Fruit fly (Drosophila melanogaster) whole organism, pupa: ENCODE measurements around the gene CG5078.

Experiments used
- CG17806 ChIP-seq: fragments of 200-800 bp; sonication (Bioruptor generic); optimal IDR thresholded peaks from 2 replicates; lab custom pipeline; 2018; ENCODE audit warnings: missing biosample characterization, mild to moderate bottlenecking, missing genetic modification characterization, moderate library complexity
- CG4496 ChIP-seq: fragments of 200-800 bp; sonication (Bioruptor generic); IDR thresholded peaks from 3 replicates; pipeline ENCODE4 v1.3.6; 2022; ENCODE audit warnings: missing biosample characterization, missing genetic modification characterization
- CG8159 ChIP-seq: fragments of 200-800 bp; sonication (Bioruptor generic); optimal IDR thresholded peaks from 3 replicates; lab custom pipeline; 2018; ENCODE audit warnings: missing biosample characterization, mild to moderate bottlenecking, missing genetic modification characterization, moderate library complexity
- Pif1B ChIP-seq: fragments of 200-800 bp; sonication (Bioruptor generic); optimal IDR thresholded peaks from 3 replicates; lab custom pipeline; 2016; ENCODE audit warnings: missing biosample characterization, missing genetic modification characterization

DNA sequence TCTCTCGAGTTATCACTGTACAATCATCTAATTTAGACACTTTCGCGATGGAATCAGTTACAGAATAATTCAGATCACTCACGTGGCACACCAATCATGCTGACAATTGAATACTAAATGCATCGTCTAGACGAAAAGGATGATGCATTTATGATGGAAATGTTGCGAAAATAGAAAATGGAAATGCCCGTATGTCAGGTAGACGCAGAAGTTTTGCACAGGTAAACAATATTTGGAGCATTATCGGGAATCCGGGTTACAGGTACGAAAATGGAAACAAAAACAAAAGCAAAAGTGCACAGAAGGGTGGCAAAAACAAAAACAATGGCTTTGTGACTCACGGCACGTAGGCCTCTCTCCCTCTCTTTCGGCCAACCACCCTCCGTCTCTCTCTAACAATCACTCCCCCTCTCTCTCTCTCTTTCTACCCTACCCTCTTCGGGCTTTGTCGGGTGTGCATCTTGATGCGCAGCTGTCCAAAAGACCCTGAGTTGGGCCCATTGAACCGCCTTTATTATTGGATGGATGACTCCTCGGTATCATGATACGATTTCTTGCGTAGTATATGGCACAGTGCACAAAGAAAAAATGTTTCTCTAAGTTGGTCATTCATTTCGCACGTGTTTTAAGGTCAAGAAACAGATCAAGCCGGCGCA, 11.5 kb downstream of the CG5078 start:
- TF ChIP-seq CG8159 (tag; lab: Kevin White, UChicago) (no peak), Pif1B (GFP tag; lab: Kevin White, UChicago) (no peak), CG4496 (GFP tag; lab: Robert Waterston, UW) (no peak), CG17806 (no peak)
